Worm (Caenorhabditis elegans): ENCODE results near the gene C02F4.4.

The C02F4.4 gene

ce11 chrIV:10524095-10524829, 9.2 kb upstream of the C02F4.4 start, which contains the start of gene C02F4.5:
TSS of gene C02F4.5 (minus strand) at chrIV:10524145.
- TF ChIP-seq sptf-1 (tag; optimal IDR thresholded peaks at IDR 0.05) (no peak), ham-2 (GFP tag; optimal IDR thresholded peaks at IDR 0.05) (no peak), nhr-28 (tag; optimal IDR thresholded peaks at IDR 0.05) (no peak), mls-2 (tag; optimal IDR thresholded peaks at IDR 0.05) (no peak), bed-3 (GFP tag; optimal IDR thresholded peaks at IDR 0.05) (no peak), nhr-2 (tag; optimal IDR thresholded peaks at IDR 0.05) (no peak), tbx-8 (GFP tag; optimal IDR thresholded peaks at IDR 0.05) (no peak), unc-120 (tag; optimal IDR thresholded peaks at IDR 0.05; ENCODE audit: poor library complexity, severe bottlenecking) (no peak), ces-1 (GFP tag; optimal IDR thresholded peaks at IDR 0.05) (no peak), unc-39 (tag; optimal IDR thresholded peaks at IDR 0.05) (no peak), pha-4 (tag; optimal IDR thresholded peaks at IDR 0.05) (no peak), elt-1 (tag; optimal IDR thresholded peaks at IDR 0.05; ENCODE audit: borderline replicate concordance, insufficient read depth) (no peak), nhr-237 (tag; optimal IDR thresholded peaks at IDR 0.05) (no peak), lin-13 (tag; optimal IDR thresholded peaks at IDR 0.05) (no peak)

DNA sequence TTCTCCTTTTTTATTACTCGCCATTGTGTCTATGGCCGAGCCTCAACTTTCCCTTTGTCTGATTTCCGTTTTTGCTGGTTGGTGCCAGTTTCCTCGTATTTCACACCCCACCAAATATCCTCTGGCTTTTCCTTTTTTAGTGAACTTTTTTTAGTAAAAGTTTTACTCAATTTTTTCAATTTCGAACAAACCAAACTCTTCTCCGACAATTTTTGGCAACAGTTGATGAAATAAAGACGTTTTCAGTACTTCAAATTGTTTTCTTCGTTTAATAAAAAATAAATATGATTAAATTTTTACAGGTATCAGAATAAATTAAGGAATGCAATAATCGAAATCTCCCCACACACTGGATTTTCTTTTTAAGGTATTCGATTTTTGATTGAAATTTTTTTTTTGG, 6.1 kb upstream of the C02F4.4 start, which contains the start of gene cal-4:
cal-4 (plus strand) TSS at position 301 of the 400 bp plus-strand sequence.
- TF ChIP-seq unc-120 (tag; optimal IDR thresholded peaks at IDR 0.05; ENCODE audit: poor library complexity, severe bottlenecking) (no peak), unc-39 (tag; optimal IDR thresholded peaks at IDR 0.05) (no peak), ham-2 (GFP tag; optimal IDR thresholded peaks at IDR 0.05) (no peak), sptf-1 (tag; optimal IDR thresholded peaks at IDR 0.05) (no peak), tbx-8 (GFP tag; optimal IDR thresholded peaks at IDR 0.05) (no peak), ztf-11 (tag; optimal IDR thresholded peaks at IDR 0.05) (no peak), ceh-83 (GFP tag; optimal IDR thresholded peaks at IDR 0.05) (no peak), bed-3 (GFP tag; optimal IDR thresholded peaks at IDR 0.05) (no peak), blmp-1 (tag; optimal IDR thresholded peaks at IDR 0.05) (no peak), ceh-39 (tag; optimal IDR thresholded peaks at IDR 0.05) (no peak), mep-1 (tag; optimal IDR thresholded peaks at IDR 0.05) (no peak), nhr-28 (tag; optimal IDR thresholded peaks at IDR 0.05) (no peak), nhr-76 (tag; optimal IDR thresholded peaks at IDR 0.05) (no peak)

- TF ChIP-seq unc-39 (tag; optimal IDR thresholded peaks at IDR 0.05) (no peak), blmp-1 (tag; optimal IDR thresholded peaks at IDR 0.05) (no peak), tbx-8 (GFP tag; optimal IDR thresholded peaks at IDR 0.05) (no peak), snpc-4 (tag; optimal IDR thresholded peaks at IDR 0.05) (no peak), ces-1 (GFP tag; optimal IDR thresholded peaks at IDR 0.05) (no peak), mab-5 (tag; optimal IDR thresholded peaks at IDR 0.05) (no peak), nhr-2 (tag; optimal IDR thresholded peaks at IDR 0.05) (no peak), ztf-11 (tag; optimal IDR thresholded peaks at IDR 0.05) (no peak), nhr-28 (tag; optimal IDR thresholded peaks at IDR 0.05) (no peak), unc-62 (GFP tag; optimal IDR thresholded peaks at IDR 0.05) (no peak), cnd-1 (tag; optimal IDR thresholded peaks at IDR 0.05) (no peak), ham-2 (GFP tag; optimal IDR thresholded peaks at IDR 0.05) (no peak), unc-120 (tag; optimal IDR thresholded peaks at IDR 0.05; ENCODE audit: poor library complexity, severe bottlenecking) (no peak), elt-3 (tag; optimal IDR thresholded peaks at IDR 0.05) (no peak), flh-1 (GFP tag; optimal IDR thresholded peaks at IDR 0.05) (no peak), lsy-2 (tag; optimal IDR thresholded peaks at IDR 0.05) (no peak)
These were observed 3.6 kb upstream of the C02F4.4 start for ce11 chrIV:10518652-10519051.

- TF ChIP-seq flh-1 (GFP tag; optimal IDR thresholded peaks at IDR 0.05) (no peak), unc-120 (tag; optimal IDR thresholded peaks at IDR 0.05; ENCODE audit: poor library complexity, severe bottlenecking) (no peak), ces-1 (GFP tag; optimal IDR thresholded peaks at IDR 0.05) (no peak), unc-62 (GFP tag; optimal IDR thresholded peaks at IDR 0.05) (no peak), nhr-237 (tag; optimal IDR thresholded peaks at IDR 0.05) (no peak), lin-32 (GFP tag; optimal IDR thresholded peaks at IDR 0.05) (no peak), ztf-11 (tag; optimal IDR thresholded peaks at IDR 0.05) (no peak), zip-8 (tag; optimal IDR thresholded peaks at IDR 0.05) (no peak), elt-3 (tag; optimal IDR thresholded peaks at IDR 0.05) (no peak), mab-5 (tag; optimal IDR thresholded peaks at IDR 0.05) (no peak), nhr-2 (tag; optimal IDR thresholded peaks at IDR 0.05) (no peak), M03D4.4 (tag; optimal IDR thresholded peaks at IDR 0.05) (no peak), cnd-1 (tag; optimal IDR thresholded peaks at IDR 0.05) (no peak)
These were observed 1.8 kb downstream of the C02F4.4 start for ce11 chrIV:10513266-10513665.

Measured in whole organism, mixed stage, embryonic.